Fruit fly (Drosophila melanogaster) ovary, adult (tissue): Measurements from ENCODE around the gene CG3434.
A peak's percentile ranks its signal among the peaks of the same experiment; 100 is the strongest.

Experiments used
- CG17801 ChIP-seq: fragments of 200-800 bp; optimal IDR thresholded peaks from 2 replicates; lab custom pipeline; 2019; ENCODE audit warnings: missing biosample characterization, mild to moderate bottlenecking, missing genetic modification characterization, moderate library complexity; ENCODE audit not compliant: partially characterized antibody

CG3434 gene

dm6 chr3L:9462794-9463193 is 2.2 kb upstream of the CG3434 start:
- TF ChIP-seq CG17801 (GFP tag; lab: Kevin White, UChicago): no peak

- TF ChIP-seq CG17801 (GFP tag; lab: Kevin White, UChicago): peak; percentile 89
Observed at dm6 chr3L:9462247-9462769, 1.7 kb upstream of the CG3434 start.

- TF ChIP-seq CG17801 (GFP tag; lab: Kevin White, UChicago): no peak
Observed at dm6 chr3L:9461670-9462246, 1.2 kb upstream of the CG3434 start.

- TF ChIP-seq CG17801 (GFP tag; lab: Kevin White, UChicago): peak; percentile 94
Observed at dm6 chr3L:9457619-9458092, 2.9 kb downstream of the CG3434 start, which contains the start of gene CG3437. Gene CG3437 (minus strand): TSS chr3L:9457669.

dm6 chr3L:9456389-9456788 is 4.2 kb downstream of the CG3434 start:
- TF ChIP-seq CG17801 (GFP tag; lab: Kevin White, UChicago): no peak

- peak; percentile 9 for TF ChIP-seq CG17801 (GFP tag; lab: Kevin White, UChicago)
Observed at dm6 chr3L:9455819-9456388, 4.7 kb downstream of the CG3434 start, which contains the start of the genes phol and CG3552. Gene phol (minus strand): TSS chr3L:9456281. Gene CG3552 (plus strand): TSS chr3L:9456318.

- no peak for TF ChIP-seq CG17801 (GFP tag; lab: Kevin White, UChicago)
Observed at dm6 chr3L:9452422-9452821, 8.2 kb downstream of the CG3434 start.

dm6 chr3L:9451522-9452118 is 9.0 kb downstream of the CG3434 start, which contains the start of the genes CG3448 and ghi:
Gene CG3448 (minus strand): TSS chr3L:9451572.
Gene ghi (plus strand): TSS chr3L:9451876.
- TF ChIP-seq CG17801 (GFP tag; lab: Kevin White, UChicago): peak; percentile 73

- peak; percentile 39 for TF ChIP-seq CG17801 (GFP tag; lab: Kevin White, UChicago)
Observed at dm6 chr3L:9447239-9447777, 13.3 kb downstream of the CG3434 start.

dm6 chr3L:9446731-9447238 is 13.8 kb downstream of the CG3434 start, which contains the start of gene CG3529:
Gene CG3529 (plus strand): TSS chr3L:9446864.
- peak; percentile 10 for TF ChIP-seq CG17801 (GFP tag; lab: Kevin White, UChicago)

dm6 chr3L:9442625-9443282 is 17.8 kb downstream of the CG3434 start, which contains the start of gene Srg3:
Gene Srg3 (plus strand): TSS chr3L:9443232.
- TF ChIP-seq CG17801 (GFP tag; lab: Kevin White, UChicago): no peak

- peak; percentile 22 for TF ChIP-seq CG17801 (GFP tag; lab: Kevin White, UChicago)
Observed at dm6 chr3L:9441907-9442479, 18.6 kb downstream of the CG3434 start, which contains the start of the genes Bet3 and Nf-YA. Gene Bet3 (minus strand): TSS chr3L:9442267. Gene Nf-YA (minus strand): TSS chr3L:9442267.

dm6 chr3L:9438858-9439257 is 21.7 kb downstream of the CG3434 start:
- no peak for TF ChIP-seq CG17801 (GFP tag; lab: Kevin White, UChicago)

dm6 chr3L:9435831-9436230 is 24.8 kb downstream of the CG3434 start:
- no peak for TF ChIP-seq CG17801 (GFP tag; lab: Kevin White, UChicago)
